Worm (Caenorhabditis elegans) whole organism, early embryonic: ENCODE results near the gene srbc-57.

Experiments
- B0310.2 ChIP-seq: sonication (generic microtip); optimal IDR thresholded peaks from 2 replicates; lab custom pipeline; 2016; ENCODE audit warnings: mild to moderate bottlenecking, missing genetic modification characterization, missing compliant biosample characterization
- ama-1 ChIP-seq: fragments of 150-350 bp; optimal IDR thresholded peaks from 2 replicates; lab custom pipeline; 2014
- flt-1 ChIP-seq: fragments of 200-800 bp; sonication (Bioruptor generic); IDR thresholded peaks from 2 replicates; pipeline ENCODE4 v1.3.6; 2022; ENCODE audit warnings: missing genetic modification characterization, missing compliant biosample characterization
- tbx-11 ChIP-seq: fragments of 200-800 bp; sonication (Bioruptor generic); IDR thresholded peaks from 2 replicates; pipeline ENCODE4 v1.3.6; 2022; ENCODE audit warnings: missing genetic modification characterization, missing compliant biosample characterization

- no peak for TF ChIP-seq B0310.2
- TF ChIP-seq flt-1 (GFP tag; lab: Robert Waterston, UW), result no peak
- no peak for TF ChIP-seq tbx-11
- no peak for TF ChIP-seq ama-1 (lab: Kevin White, UChicago)
Measured at ce11 chrV:482860-483259, 14.5 kb upstream of the srbc-57 start.
